Fruit fly (Drosophila melanogaster) whole organism, adult: Measurements from ENCODE around the gene Cep135.

Experiments used
- CG11617 ChIP-seq: fragments of 200-800 bp; sonication (Bioruptor generic); optimal IDR thresholded peaks from 2 replicates; lab custom pipeline; 2017; ENCODE audit warnings: mild to moderate bottlenecking, missing biosample characterization, missing genetic modification reagents, missing genetic modification characterization
- CG12768 ChIP-seq: fragments of 200-800 bp; sonication (Bioruptor generic); optimal IDR thresholded peaks from 2 replicates; lab custom pipeline; 2017; ENCODE audit warnings: missing biosample characterization, missing genetic modification characterization, mild to moderate bottlenecking, moderate library complexity, missing genetic modification reagents
- CG14711 ChIP-seq: fragments of 200-800 bp; sonication (Bioruptor generic); optimal IDR thresholded peaks from 2 replicates; lab custom pipeline; 2018; ENCODE audit warnings: missing biosample characterization, mild to moderate bottlenecking, missing genetic modification characterization, moderate library complexity
- CG1620 ChIP-seq: fragments of 200-800 bp; sonication (Bioruptor generic); optimal IDR thresholded peaks from 2 replicates; lab custom pipeline; 2016; ENCODE audit warnings: missing biosample characterization, missing genetic modification characterization
- CG33017 ChIP-seq: fragments of 200-800 bp; sonication (Bioruptor generic); optimal IDR thresholded peaks from 2 replicates; lab custom pipeline; 2018; ENCODE audit warnings: missing biosample characterization, mild to moderate bottlenecking, missing genetic modification characterization, moderate library complexity
- CG5204 ChIP-seq: fragments of 200-800 bp; sonication (Bioruptor generic); optimal IDR thresholded peaks from 2 replicates; lab custom pipeline; 2016; ENCODE audit warnings: missing biosample characterization, missing genetic modification characterization
- CG7045 ChIP-seq: fragments of 200-800 bp; sonication (Bioruptor generic); optimal IDR thresholded peaks from 2 replicates; lab custom pipeline; 2017; ENCODE audit warnings: missing biosample characterization, mild to moderate bottlenecking, missing genetic modification characterization
- CG7101 ChIP-seq: fragments of 200-800 bp; sonication (Bioruptor generic); optimal IDR thresholded peaks from 2 replicates; lab custom pipeline; 2018; ENCODE audit warnings: missing biosample characterization, mild to moderate bottlenecking, missing genetic modification characterization, moderate library complexity
- Clk ChIP-seq: fragments of 200-800 bp; sonication (Bioruptor generic); optimal IDR thresholded peaks from 2 replicates; lab custom pipeline; 2017; ENCODE audit warnings: missing biosample characterization, missing genetic modification characterization
- Crg-1 ChIP-seq: fragments of 200-800 bp; sonication (Bioruptor generic); optimal IDR thresholded peaks from 2 replicates; lab custom pipeline; 2016; ENCODE audit warnings: missing biosample characterization, missing genetic modification characterization
- Hr96 ChIP-seq: fragments of 200-800 bp; sonication (Bioruptor generic); optimal IDR thresholded peaks from 2 replicates; lab custom pipeline; 2016; ENCODE audit warnings: missing biosample characterization, missing genetic modification characterization
- Mnt ChIP-seq: fragments of 200-800 bp; sonication (Bioruptor generic); optimal IDR thresholded peaks from 2 replicates; lab custom pipeline; 2016; ENCODE audit warnings: missing biosample characterization, mild to moderate bottlenecking, missing genetic modification characterization
- bab1 ChIP-seq: fragments of 200-800 bp; sonication (Bioruptor generic); optimal IDR thresholded peaks from 3 replicates; lab custom pipeline; 2019; ENCODE audit warnings: missing biosample characterization, mild to moderate bottlenecking, missing genetic modification characterization, moderate library complexity
- cic ChIP-seq: fragments of 200-800 bp; sonication (Bioruptor generic); optimal IDR thresholded peaks from 2 replicates; lab custom pipeline; 2017; ENCODE audit warnings: missing biosample characterization, mild to moderate bottlenecking, missing genetic modification characterization, moderate library complexity
- cnc ChIP-seq, 2 experiments: fragments of >200 bp; optimal IDR thresholded peaks; 2 replicates each; lab custom pipeline; 2017
- kay ChIP-seq: fragments of 200-800 bp; sonication (Bioruptor generic); peaks from one replicate; lab custom pipeline; 2016; ENCODE audit warnings: missing biosample characterization, missing genetic modification characterization, borderline replicate concordance
- ovo ChIP-seq: fragments of 200-800 bp; sonication (Bioruptor generic); optimal IDR thresholded peaks from 2 replicates; lab custom pipeline; 2016; ENCODE audit warnings: missing biosample characterization, missing genetic modification characterization
- pad ChIP-seq: fragments of 200-800 bp; sonication (Bioruptor generic); optimal IDR thresholded peaks from 3 replicates; lab custom pipeline; 2017; ENCODE audit warnings: missing biosample characterization, missing genetic modification characterization, mild to moderate bottlenecking, moderate library complexity, missing genetic modification reagents
- tj ChIP-seq: fragments of 200-800 bp; sonication (Bioruptor generic); optimal IDR thresholded peaks from 3 replicates; lab custom pipeline; 2017; ENCODE audit warnings: missing biosample characterization, mild to moderate bottlenecking, missing genetic modification characterization, moderate library complexity
- toe ChIP-seq: fragments of 200-800 bp; sonication (Bioruptor generic); optimal IDR thresholded peaks from 2 replicates; lab custom pipeline; 2016; ENCODE audit warnings: missing biosample characterization, missing genetic modification characterization

Cep135 gene

DNA sequence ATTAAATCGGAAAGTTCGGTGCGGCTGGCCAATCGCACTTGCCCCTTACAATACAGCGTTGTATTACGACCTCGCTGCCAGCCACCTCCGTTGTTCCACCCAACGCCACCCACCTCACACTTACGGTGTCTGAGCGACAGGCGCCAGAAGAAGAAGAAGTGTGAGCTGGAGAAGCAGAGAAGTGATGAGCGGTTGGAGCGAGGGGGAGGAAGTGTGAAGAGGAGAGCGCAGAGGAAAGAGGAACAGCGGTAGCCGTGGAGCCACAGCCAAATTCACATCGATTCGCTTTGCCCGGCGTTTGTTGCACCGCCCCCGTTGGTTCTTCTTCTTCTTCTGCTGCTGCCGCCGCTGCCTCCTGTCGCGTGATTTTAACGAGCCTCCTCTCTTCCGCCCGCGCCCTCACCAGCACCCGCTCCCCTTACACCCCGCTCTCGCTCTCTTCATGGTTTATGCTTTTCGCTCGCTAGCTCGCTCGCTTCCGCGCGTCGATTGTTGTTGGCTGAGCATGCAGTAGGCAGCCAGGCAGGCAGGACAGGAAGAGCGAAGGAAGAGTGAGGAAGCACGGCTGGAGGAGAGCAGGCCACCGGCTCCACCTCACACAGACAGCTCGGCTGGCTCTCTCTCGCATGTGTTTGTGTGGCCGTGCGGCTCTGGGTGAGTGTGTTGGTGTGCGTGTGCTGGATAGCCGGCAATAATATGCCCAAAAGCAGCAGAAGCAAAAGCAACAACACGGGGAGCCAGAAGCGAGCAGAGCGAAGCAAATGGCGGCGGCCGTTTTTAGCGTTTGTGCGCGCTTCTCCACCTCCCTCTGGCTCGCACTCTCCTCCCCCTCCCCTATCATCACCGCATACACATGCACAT, 12.3 kb upstream of the Cep135 start:
- TF ChIP-seq CG7045 (no peak), CG5204 (GFP tag; lab: Kevin White, UChicago) (no peak), Clk (GFP tag; lab: Kevin White, UChicago) (no peak), ovo (GFP tag; lab: Kevin White, UChicago) (no peak), pad (GFP tag; lab: Kevin White, UChicago) (peak; percentile 46), Crg-1 (GFP tag; lab: Kevin White, UChicago) (no peak), CG33017 (tag; lab: Kevin White, UChicago) (no peak), CG1620 (GFP tag; lab: Kevin White, UChicago) (no peak), cic (GFP tag; lab: Kevin White, UChicago) (no peak), cnc (optimal IDR thresholded peaks at IDR 0.05; lab: Kevin White, UChicago) (no peak), tj (GFP tag; lab: Kevin White, UChicago) (peak; percentile 6), toe (GFP tag; lab: Kevin White, UChicago) (no peak), CG7101 (tag; lab: Kevin White, UChicago) (no peak), Mnt (GFP tag; lab: Kevin White, UChicago) (no peak), CG14711 (tag; lab: Kevin White, UChicago) (no peak), Hr96 (GFP tag; lab: Kevin White, UChicago) (no peak), bab1 (GFP tag; lab: Kevin White, UChicago) (no peak), kay (GFP tag; lab: Kevin White, UChicago) (no peak)

DNA sequence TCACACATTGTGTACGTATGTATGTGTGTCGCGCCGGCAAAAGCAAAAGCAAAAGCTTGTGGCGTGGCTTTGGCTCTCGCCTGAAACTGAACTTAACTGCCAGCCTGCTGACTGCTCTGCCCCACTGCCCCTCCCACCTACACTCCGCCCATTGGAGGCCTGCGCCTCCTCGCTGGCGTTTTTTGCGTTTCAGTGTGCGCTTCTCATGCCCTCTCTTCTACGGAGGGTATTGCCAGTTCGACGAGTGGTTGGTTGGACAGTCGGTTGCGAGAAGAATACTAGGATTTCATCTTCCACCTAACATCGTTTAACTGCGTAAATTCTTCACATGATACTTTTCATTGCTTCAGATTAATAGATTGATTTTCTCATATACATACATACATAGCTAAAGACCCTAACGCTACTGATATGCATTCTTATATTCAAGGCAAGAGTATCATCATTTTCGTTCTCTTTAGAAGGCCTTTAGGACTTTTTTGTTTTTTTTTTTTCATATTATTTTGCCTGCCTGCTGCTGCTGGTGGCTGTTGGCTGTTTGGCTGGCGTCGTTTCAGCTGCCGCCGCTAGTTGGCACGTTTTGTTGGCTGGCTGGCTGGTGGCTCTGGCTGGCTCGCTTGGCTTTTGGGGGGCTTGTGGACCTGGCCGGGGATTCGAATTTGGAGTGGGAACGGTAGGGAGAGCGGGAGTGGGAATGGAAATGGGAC, 11.5 kb upstream of the Cep135 start:
- TF ChIP-seq bab1 (GFP tag; lab: Kevin White, UChicago), result no peak
- peak; percentile 22 for TF ChIP-seq CG12768 (GFP tag; lab: Kevin White, UChicago)
- TF ChIP-seq CG7101 (tag; lab: Kevin White, UChicago), result peak; percentile 23
- TF ChIP-seq CG33017 (tag; lab: Kevin White, UChicago), result peak; percentile 39
- peak; percentile 51 for TF ChIP-seq CG5204 (GFP tag; lab: Kevin White, UChicago)
- TF ChIP-seq CG14711 (tag; lab: Kevin White, UChicago), result no peak
- peak; percentile 38 for TF ChIP-seq Hr96 (GFP tag; lab: Kevin White, UChicago)
- TF ChIP-seq pad (GFP tag; lab: Kevin White, UChicago), result no peak
- no peak for TF ChIP-seq CG7045

DNA sequence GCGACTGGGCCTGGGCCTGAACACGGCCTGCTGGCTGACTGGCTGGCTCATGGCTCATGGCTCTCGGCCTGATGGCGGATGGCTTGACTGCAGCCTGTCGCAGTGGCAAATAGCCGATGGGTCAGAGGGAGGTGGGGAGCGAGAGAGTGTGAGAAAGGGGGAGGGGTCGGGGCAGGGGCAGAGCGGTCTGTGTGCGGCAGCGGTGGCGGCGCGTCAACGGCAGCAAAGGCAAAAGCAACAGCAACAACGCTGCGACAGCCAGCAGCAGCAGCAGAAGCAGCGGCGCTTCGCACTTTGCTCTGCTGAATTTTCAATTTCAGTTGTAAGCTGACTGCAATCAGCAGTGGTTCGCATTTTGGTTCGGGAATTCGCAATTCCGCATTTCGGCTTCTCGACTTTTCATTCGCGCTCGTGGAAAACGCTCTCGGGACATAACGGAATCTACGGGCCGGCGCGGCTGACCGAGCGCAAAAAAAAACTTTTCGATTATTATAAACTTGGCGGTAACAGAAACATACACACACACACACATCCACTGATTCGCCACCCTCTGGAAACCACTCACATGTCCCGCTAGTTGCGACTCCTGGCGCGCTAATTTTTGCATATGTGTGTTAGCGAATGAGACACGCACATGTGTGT, 10.8 kb upstream of the Cep135 start, which contains the start of gene CG45071:
CG45071 (plus strand) TSS at position 317 of the 642 bp plus-strand sequence.
- no peak for TF ChIP-seq CG33017 (tag; lab: Kevin White, UChicago)
- no peak for TF ChIP-seq CG1620 (GFP tag; lab: Kevin White, UChicago)
- no peak for TF ChIP-seq CG7045
- TF ChIP-seq CG11617 (GFP tag; lab: Kevin White, UChicago), result no peak
- no peak for TF ChIP-seq CG14711 (tag; lab: Kevin White, UChicago)
- peak; percentile 26 for TF ChIP-seq pad (GFP tag; lab: Kevin White, UChicago)
- no peak for TF ChIP-seq CG7101 (tag; lab: Kevin White, UChicago)
- no peak for TF ChIP-seq kay (GFP tag; lab: Kevin White, UChicago)
- no peak for TF ChIP-seq Hr96 (GFP tag; lab: Kevin White, UChicago)
- TF ChIP-seq CG5204 (GFP tag; lab: Kevin White, UChicago), result no peak
- no peak for TF ChIP-seq cic (GFP tag; lab: Kevin White, UChicago)
- TF ChIP-seq Crg-1 (GFP tag; lab: Kevin White, UChicago), result no peak
- TF ChIP-seq cnc (optimal IDR thresholded peaks at IDR 0.05; lab: Kevin White, UChicago), result no peak
- TF ChIP-seq bab1 (GFP tag; lab: Kevin White, UChicago), result no peak
- TF ChIP-seq Mnt (GFP tag; lab: Kevin White, UChicago), result no peak
- TF ChIP-seq ovo (GFP tag; lab: Kevin White, UChicago), result peak; percentile 52
- peak; percentile 94 for TF ChIP-seq tj (GFP tag; lab: Kevin White, UChicago)
- no peak for TF ChIP-seq Clk (GFP tag; lab: Kevin White, UChicago)

DNA sequence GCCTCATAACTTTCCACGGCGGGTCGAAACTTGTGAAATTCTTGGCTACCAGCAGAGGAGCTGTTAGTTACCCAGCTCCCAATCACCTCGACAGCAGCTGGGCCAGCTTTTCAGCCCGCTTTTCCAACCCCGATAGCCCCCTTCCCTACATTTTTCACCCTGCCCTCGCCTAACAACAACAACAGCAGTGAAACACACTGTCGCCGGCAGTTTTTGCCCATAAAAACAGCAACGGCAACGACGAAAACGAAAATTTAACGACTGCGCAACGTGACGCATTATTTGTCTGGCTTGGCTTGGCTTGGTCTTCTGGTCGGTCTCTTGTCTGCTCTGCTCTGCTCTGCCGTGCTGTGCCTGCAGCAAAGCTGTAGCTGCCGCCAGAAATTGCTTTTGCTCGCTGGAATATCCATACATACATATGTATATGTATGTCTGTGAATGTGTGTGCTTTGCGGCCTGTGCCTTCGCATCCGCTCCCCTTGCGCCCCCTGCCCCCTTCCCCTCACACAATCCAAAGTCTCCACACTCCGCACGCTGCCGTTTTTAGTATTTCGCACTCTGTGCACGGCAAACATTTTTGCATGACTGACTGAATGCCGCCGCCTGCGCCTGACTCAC, 9.3 kb upstream of the Cep135 start:
- TF ChIP-seq Crg-1 (GFP tag; lab: Kevin White, UChicago), result no peak
- peak; percentile 80 for TF ChIP-seq tj (GFP tag; lab: Kevin White, UChicago)

DNA sequence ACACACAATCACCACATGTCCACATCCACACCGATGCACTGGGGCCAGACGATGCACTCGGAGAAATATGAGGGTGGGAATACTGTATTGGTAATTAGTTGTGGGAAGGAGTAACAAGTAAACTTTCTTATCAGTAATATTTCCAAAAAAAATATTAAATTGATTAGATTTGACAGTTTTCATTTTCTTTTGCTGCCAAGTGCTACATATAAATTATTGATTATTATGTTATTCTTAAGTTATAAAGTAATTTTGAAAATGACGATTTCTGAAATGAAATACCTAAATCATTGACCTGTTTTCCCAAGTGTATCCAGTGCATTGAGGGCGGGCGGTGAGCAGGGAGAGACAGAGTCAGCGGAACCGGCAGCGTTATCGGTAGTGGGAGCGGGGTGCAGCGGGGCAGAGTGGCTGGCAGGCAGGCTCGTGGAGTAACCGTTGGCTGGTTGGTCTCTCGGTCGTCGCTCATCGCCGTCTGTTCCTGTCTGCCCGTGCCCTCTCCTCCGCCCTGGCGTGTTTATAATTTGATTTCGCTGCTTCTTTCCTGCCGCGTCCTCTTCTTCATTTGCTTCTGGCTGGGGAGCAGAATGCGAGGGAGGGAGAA, 8.7 kb upstream of the Cep135 start:
- TF ChIP-seq pad (GFP tag; lab: Kevin White, UChicago), result peak; percentile 66
- peak; percentile 7 for TF ChIP-seq CG5204 (GFP tag; lab: Kevin White, UChicago)
- peak; percentile 52 for TF ChIP-seq bab1 (GFP tag; lab: Kevin White, UChicago)
- no peak for TF ChIP-seq CG1620 (GFP tag; lab: Kevin White, UChicago)
- TF ChIP-seq Clk (GFP tag; lab: Kevin White, UChicago), result no peak
- no peak for TF ChIP-seq cnc (optimal IDR thresholded peaks at IDR 0.05; lab: Kevin White, UChicago)
- peak; percentile 64 for TF ChIP-seq CG7101 (tag; lab: Kevin White, UChicago)
- no peak for TF ChIP-seq Crg-1 (GFP tag; lab: Kevin White, UChicago)
- TF ChIP-seq CG11617 (GFP tag; lab: Kevin White, UChicago), result peak; percentile 63
- peak; percentile 10 for TF ChIP-seq toe (GFP tag; lab: Kevin White, UChicago)
- peak; percentile 24 for TF ChIP-seq CG7045
- no peak for TF ChIP-seq Mnt (GFP tag; lab: Kevin White, UChicago)
- TF ChIP-seq CG14711 (tag; lab: Kevin White, UChicago), result peak; percentile 60
- peak; percentile 19 for TF ChIP-seq CG33017 (tag; lab: Kevin White, UChicago)
- TF ChIP-seq tj (GFP tag; lab: Kevin White, UChicago), result peak; percentile 5
- TF ChIP-seq cic (GFP tag; lab: Kevin White, UChicago), result no peak
- no peak for TF ChIP-seq ovo (GFP tag; lab: Kevin White, UChicago)
- peak; percentile 7 for TF ChIP-seq Hr96 (GFP tag; lab: Kevin White, UChicago)
- TF ChIP-seq kay (GFP tag; lab: Kevin White, UChicago), result peak; percentile 31
- TF ChIP-seq CG12768 (GFP tag; lab: Kevin White, UChicago), result no peak
